Fruit fly (Drosophila melanogaster) S2 (cell line): Measurements from ENCODE around the gene Alp13.

ENCODE experiments used
- CG8478 ChIP-seq: fragments of >200 bp; optimal IDR thresholded peaks from 2 replicates; lab custom pipeline; 2018
- CTCF ChIP-seq, 2 experiments: fragments of >200 bp; optimal IDR thresholded peaks; 2 replicates each; lab custom pipeline; 2018

The Alp13 gene

DNA sequence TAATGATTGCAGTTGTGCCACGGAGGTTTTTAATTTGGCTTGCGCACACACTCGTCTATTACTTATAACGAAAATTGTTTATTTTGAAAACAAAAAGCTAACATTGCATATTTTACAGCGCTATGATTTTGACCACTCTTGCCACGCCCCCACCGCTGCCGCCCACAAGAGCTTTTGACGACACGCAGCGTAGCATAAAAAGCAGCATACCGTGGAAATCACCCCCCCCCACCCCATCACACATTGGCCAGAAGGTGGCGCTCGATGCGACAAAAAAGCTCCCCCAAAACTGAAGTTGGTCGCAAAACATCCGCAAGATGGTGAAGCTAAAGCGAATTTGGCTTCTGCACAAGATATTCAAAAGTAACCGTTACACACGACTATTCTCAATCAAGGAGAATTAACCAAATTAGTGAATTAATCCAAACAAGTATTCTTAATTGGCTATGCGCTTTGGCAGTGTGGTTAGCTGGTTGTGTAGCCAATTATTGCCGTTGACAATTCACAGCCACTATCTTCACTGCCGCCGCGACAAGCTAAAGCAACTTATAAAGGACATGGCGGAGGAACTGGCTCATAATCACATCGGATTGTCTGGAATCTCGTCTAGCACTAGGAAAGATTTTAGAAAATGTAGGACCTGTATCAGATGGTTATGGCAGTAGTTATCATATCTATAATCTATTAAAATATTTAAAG, 25.5 kb upstream of the Alp13 start:
- TF ChIP-seq CG8478 (no peak), CTCF (optimal IDR thresholded peaks at IDR 0.05; lab: Kevin White, UChicago) (peak; percentile 77 to 78)

- no peak for TF ChIP-seq CTCF (optimal IDR thresholded peaks at IDR 0.05; lab: Kevin White, UChicago)
- TF ChIP-seq CG8478: no peak
Observed at dm6 chr3R:10099401-10099848, 24.3 kb upstream of the Alp13 start.

dm6 chr3R:10098296-10098675, 23.1 kb upstream of the Alp13 start:
- no peak for TF ChIP-seq CTCF (optimal IDR thresholded peaks at IDR 0.05; lab: Kevin White, UChicago)
- TF ChIP-seq CG8478: no peak

DNA sequence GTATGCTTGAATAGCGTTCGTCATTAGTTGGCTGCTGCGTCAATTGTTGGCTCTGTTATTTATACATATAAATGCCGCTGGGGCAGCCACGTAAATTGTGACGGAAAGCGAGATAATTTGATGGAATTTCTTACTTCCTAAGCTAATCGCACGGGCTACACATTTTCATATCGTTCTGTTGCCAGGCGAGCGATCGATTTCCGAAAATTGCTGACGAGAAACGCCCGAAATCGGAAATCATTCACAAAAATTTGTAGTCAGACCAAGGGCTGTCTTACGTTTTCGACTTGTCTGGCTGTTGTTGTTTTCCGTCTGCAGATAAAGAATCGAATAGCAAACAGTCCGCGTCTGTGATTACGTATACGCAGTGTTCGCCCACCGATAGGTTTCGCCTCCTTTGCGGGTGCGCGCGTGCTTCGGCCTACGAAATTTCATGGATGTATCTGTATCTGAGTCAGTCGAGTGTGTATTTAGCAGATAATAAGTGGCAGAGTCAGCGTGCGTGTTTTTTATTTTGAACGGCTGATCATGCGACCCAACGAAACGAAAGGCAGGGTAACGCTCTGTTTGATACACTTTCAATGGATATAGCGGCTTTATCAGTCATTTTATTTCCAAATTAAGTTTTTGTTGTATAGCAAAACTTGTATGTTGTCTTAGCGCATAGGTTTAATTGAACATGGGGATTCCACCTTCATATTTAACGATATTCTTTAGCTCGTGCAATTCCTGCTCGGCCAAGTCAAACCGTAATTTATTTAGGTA, 22.5 kb upstream of the Alp13 start:
- TF ChIP-seq CTCF (optimal IDR thresholded peaks at IDR 0.05; lab: Kevin White, UChicago) (no peak), CG8478 (no peak)

DNA sequence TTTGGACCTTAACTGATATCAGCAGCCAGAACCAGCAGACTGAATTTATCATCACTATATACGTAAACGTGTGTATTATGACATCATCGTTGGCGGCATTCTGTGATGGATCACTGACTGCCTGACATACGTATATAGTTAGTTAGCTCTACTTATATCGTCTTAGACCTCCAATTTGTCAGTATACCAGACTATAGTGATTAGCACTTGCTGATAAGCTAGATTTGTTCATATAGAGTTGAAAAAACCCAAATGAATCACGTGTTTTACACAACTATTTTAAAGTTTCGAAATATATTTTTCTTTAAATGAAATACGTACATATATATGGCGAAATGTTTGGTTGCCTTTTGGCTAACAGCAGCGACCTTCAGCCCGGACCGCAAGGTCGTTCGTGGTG, 20.6 kb upstream of the Alp13 start:
- TF ChIP-seq CTCF (optimal IDR thresholded peaks at IDR 0.05; lab: Kevin White, UChicago) (no peak), CG8478 (no peak)

dm6 chr3R:10095052-10095451, 19.9 kb upstream of the Alp13 start:
- TF ChIP-seq CG8478 (no peak), CTCF (optimal IDR thresholded peaks at IDR 0.05; lab: Kevin White, UChicago) (no peak)

- TF ChIP-seq CTCF (optimal IDR thresholded peaks at IDR 0.05; lab: Kevin White, UChicago) (no peak), CG8478 (peak; percentile 26)
Observed at dm6 chr3R:10093252-10094030, 18.3 kb upstream of the Alp13 start.

dm6 chr3R:10091513-10091912, 16.3 kb upstream of the Alp13 start:
- TF ChIP-seq CTCF (optimal IDR thresholded peaks at IDR 0.05; lab: Kevin White, UChicago) (no peak), CG8478 (no peak)

dm6 chr3R:10090906-10091305, 15.7 kb upstream of the Alp13 start:
- TF ChIP-seq CG8478 (no peak), CTCF (optimal IDR thresholded peaks at IDR 0.05; lab: Kevin White, UChicago) (no peak)

DNA sequence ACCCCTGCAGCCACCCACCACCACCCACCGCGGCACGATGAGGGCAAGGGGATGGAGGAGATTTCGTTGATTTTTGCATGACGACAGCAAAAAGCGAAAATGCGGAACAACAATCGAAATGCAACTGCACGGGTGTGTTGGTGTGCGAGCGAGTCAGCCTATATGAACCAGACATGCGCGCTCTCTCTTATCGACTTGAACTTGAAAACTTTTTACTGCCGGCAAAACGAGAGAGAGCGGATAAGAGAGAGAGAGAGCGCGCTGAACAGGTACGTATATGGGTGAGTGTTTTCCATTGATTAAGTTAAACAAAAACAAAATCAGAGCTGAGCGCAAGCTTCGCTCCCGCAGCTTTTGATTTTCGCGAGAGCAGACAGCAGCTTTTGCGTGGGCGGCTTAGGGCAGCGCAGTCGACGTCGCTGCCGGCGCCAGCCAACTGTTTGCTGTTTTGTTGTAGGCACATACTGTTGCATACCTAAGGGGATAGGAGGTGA, 14.0 kb upstream of the Alp13 start:
- TF ChIP-seq CG8478 (no peak), CTCF (optimal IDR thresholded peaks at IDR 0.05; lab: Kevin White, UChicago) (no peak)

DNA sequence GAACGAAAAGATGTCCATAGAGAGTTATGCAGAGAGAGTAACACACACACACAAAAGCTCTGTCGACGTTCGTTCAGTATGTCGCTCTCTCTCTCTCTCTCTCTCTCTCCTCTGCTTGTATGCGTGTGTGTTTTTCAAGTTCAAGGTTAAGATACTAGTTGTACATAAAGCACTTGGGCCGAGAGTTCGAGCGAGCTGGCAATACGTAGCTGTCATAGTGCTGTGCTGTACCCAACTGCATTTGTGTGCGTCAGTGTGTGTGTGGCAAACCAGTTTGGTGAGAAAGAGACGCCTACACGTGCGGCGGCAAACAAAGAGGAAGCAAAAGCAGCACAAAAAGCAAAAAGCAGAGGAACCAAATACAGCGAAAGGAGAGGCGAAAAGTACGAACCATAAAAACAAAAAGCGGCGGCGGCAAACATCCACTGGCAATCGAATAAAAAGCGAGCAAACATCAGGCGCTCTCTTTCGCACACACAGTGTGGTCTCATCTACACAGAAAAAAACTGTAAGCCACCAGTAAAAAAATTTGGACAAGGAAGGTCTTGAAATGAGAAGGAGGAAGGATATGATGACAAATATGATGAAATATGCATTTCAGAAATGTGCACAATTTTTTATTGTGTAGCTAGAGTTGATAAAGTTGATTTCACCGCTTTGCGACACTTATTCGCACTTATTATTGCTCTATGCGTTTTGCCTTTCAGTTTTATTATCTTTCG, 12.2 kb upstream of the Alp13 start:
- TF ChIP-seq CTCF (optimal IDR thresholded peaks at IDR 0.05; lab: Kevin White, UChicago) (no peak), CG8478 (peak; percentile 41)

DNA sequence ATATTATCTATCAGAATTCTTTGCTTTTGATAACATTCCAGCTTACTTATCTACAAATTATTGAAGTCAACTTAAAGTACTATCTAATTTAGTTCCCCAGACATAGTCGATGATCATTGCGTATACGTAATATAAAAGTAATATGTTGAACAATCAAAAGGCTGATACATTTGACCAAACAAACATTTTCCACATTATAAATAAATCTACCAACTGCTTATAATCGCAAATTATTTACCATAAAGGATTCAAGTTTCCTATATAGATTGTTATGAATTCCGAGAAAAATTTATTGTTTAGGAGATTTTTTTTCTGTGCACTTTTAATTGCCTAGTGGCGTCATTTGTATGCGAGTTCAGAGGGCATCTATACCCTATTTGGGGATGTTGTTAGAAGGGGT, 11.5 kb upstream of the Alp13 start:
- TF ChIP-seq CTCF (optimal IDR thresholded peaks at IDR 0.05; lab: Kevin White, UChicago): no peak
- TF ChIP-seq CG8478: no peak

- TF ChIP-seq CTCF (optimal IDR thresholded peaks at IDR 0.05; lab: Kevin White, UChicago) (no peak), CG8478 (no peak)
Observed at dm6 chr3R:10086222-10086621, 11.0 kb upstream of the Alp13 start.

- no peak for TF ChIP-seq CTCF (optimal IDR thresholded peaks at IDR 0.05; lab: Kevin White, UChicago)
- TF ChIP-seq CG8478: no peak
Observed at dm6 chr3R:10084914-10085313, 9.7 kb upstream of the Alp13 start.

dm6 chr3R:10084179-10084647, 9.0 kb upstream of the Alp13 start:
- TF ChIP-seq CTCF (optimal IDR thresholded peaks at IDR 0.05; lab: Kevin White, UChicago) (no peak), CG8478 (no peak)
